Fruit fly (Drosophila melanogaster) whole organism, embryonic: ENCODE data around the gene CG12990.

ENCODE experiments used
- B-H2 ChIP-seq: fragments of 200-800 bp; sonication (Bioruptor generic); optimal IDR thresholded peaks from 2 replicates; lab custom pipeline; 2018; ENCODE audit warnings: missing biosample characterization, mild to moderate bottlenecking, missing genetic modification characterization
- CG10431 ChIP-seq: fragments of 200-800 bp; sonication (Bioruptor generic); optimal IDR thresholded peaks from 3 replicates; lab custom pipeline; 2018; ENCODE audit warnings: missing biosample characterization, mild to moderate bottlenecking, missing genetic modification characterization
- CG11085 ChIP-seq: fragments of 200-800 bp; sonication (Bioruptor generic); IDR thresholded peaks from 2 replicates; pipeline ENCODE4 v1.3.6; 2022; ENCODE audit warnings: missing biosample characterization, missing genetic modification characterization
- CG11504 ChIP-seq: fragments of 200-800 bp; sonication (Bioruptor generic); optimal IDR thresholded peaks from 3 replicates; lab custom pipeline; 2019; ENCODE audit warnings: missing biosample characterization, mild to moderate bottlenecking, missing genetic modification characterization, moderate library complexity
- CG12155 ChIP-seq: fragments of 200-800 bp; sonication (Bioruptor generic); optimal IDR thresholded peaks from 3 replicates; lab custom pipeline; 2016; ENCODE audit warnings: missing biosample characterization, missing genetic modification characterization
- CG13775 ChIP-seq: fragments of 200-800 bp; sonication (Bioruptor generic); optimal IDR thresholded peaks from 3 replicates; lab custom pipeline; 2017; ENCODE audit warnings: missing biosample characterization, mild to moderate bottlenecking, missing genetic modification characterization
- CG14014 ChIP-seq: fragments of 200-800 bp; sonication (Bioruptor generic); IDR thresholded peaks from 2 replicates; pipeline ENCODE4 v1.3.6; 2022; ENCODE audit warnings: missing biosample characterization, missing genetic modification characterization
- CG14050 ChIP-seq: fragments of 200-800 bp; sonication (Bioruptor generic); IDR thresholded peaks from 3 replicates; pipeline ENCODE4 v1.3.6; 2022; ENCODE audit warnings: missing biosample characterization, missing genetic modification characterization
- CG14441 ChIP-seq: fragments of 200-800 bp; sonication (Bioruptor generic); IDR thresholded peaks from 2 replicates; pipeline ENCODE4 v1.3.6; 2022; ENCODE audit warnings: missing biosample characterization, missing genetic modification characterization
- CG18619 ChIP-seq: fragments of 200-800 bp; sonication (Bioruptor generic); optimal IDR thresholded peaks from 3 replicates; lab custom pipeline; 2017; ENCODE audit warnings: missing biosample characterization, mild to moderate bottlenecking, missing genetic modification characterization
- CG2116 ChIP-seq: fragments of 200-800 bp; sonication (Bioruptor generic); optimal IDR thresholded peaks from 3 replicates; lab custom pipeline; 2018; ENCODE audit warnings: missing biosample characterization, mild to moderate bottlenecking, missing genetic modification characterization
- CG2678 ChIP-seq: fragments of 200-800 bp; sonication (Bioruptor generic); optimal IDR thresholded peaks from 3 replicates; lab custom pipeline; 2019; ENCODE audit warnings: missing biosample characterization, mild to moderate bottlenecking, missing genetic modification characterization, moderate library complexity
- CG2712 ChIP-seq: fragments of 200-800 bp; optimal IDR thresholded peaks from 3 replicates; lab custom pipeline; 2019; ENCODE audit warnings: missing biosample characterization, mild to moderate bottlenecking, missing genetic modification characterization, moderate library complexity
- CG2889 ChIP-seq: fragments of 200-800 bp; sonication (Bioruptor generic); IDR thresholded peaks from 3 replicates; pipeline ENCODE4 v1.3.6; 2022; ENCODE audit warnings: missing biosample characterization, missing genetic modification characterization
- CG3726 ChIP-seq: fragments of 200-800 bp; sonication (Bioruptor generic); IDR thresholded peaks from 3 replicates; pipeline ENCODE4, ENCODE4 v1.3.6; 2022; ENCODE audit warnings: missing biosample characterization, missing genetic modification characterization
- CG4617 ChIP-seq: fragments of 200-800 bp; sonication (Bioruptor generic); optimal IDR thresholded peaks from 3 replicates; lab custom pipeline; 2016; ENCODE audit warnings: missing biosample characterization, missing genetic modification characterization, borderline replicate concordance
- CG4707 ChIP-seq: fragments of 200-800 bp; sonication (Bioruptor generic); optimal IDR thresholded peaks from 2 replicates; lab custom pipeline; 2018; ENCODE audit warnings: missing biosample characterization, mild to moderate bottlenecking, missing genetic modification characterization, moderate library complexity
- CG5180 ChIP-seq: fragments of 200-800 bp; sonication (Bioruptor generic); optimal IDR thresholded peaks from 3 replicates; lab custom pipeline; 2017; ENCODE audit warnings: missing biosample characterization, missing genetic modification characterization, mild to moderate bottlenecking, moderate library complexity, missing genetic modification reagents
- CG5953 ChIP-seq: fragments of 200-800 bp; sonication (Bioruptor generic); IDR thresholded peaks from 2 replicates; pipeline ENCODE4 v1.3.6; 2022; ENCODE audit warnings: missing biosample characterization, missing genetic modification characterization
- CG6654 ChIP-seq: fragments of 200-800 bp; sonication (Bioruptor generic); optimal IDR thresholded peaks from 2 replicates; lab custom pipeline; 2017; ENCODE audit warnings: missing biosample characterization, mild to moderate bottlenecking, missing genetic modification characterization
- CG7556 ChIP-seq: fragments of 200-800 bp; sonication (Bioruptor generic); optimal IDR thresholded peaks from 2 replicates; lab custom pipeline; 2017; ENCODE audit warnings: missing biosample characterization, mild to moderate bottlenecking, missing genetic modification characterization
- CG8944 ChIP-seq: fragments of 200-800 bp; sonication (Bioruptor generic); optimal IDR thresholded peaks from 3 replicates; lab custom pipeline; 2016; ENCODE audit warnings: missing biosample characterization, missing genetic modification characterization
- CG9727 ChIP-seq: fragments of 200-800 bp; sonication (Bioruptor generic); optimal IDR thresholded peaks from 3 replicates; lab custom pipeline; 2017; ENCODE audit warnings: missing biosample characterization, mild to moderate bottlenecking, missing genetic modification characterization
- CG9932 ChIP-seq: fragments of 200-800 bp; sonication (Bioruptor generic); IDR thresholded peaks from 2 replicates; pipeline ENCODE4 v1.3.6; 2022; ENCODE audit warnings: missing biosample characterization, missing genetic modification characterization
- Chrac-16 ChIP-seq: fragments of 200-800 bp; sonication (Bioruptor generic); optimal IDR thresholded peaks from 3 replicates; lab custom pipeline; 2016; ENCODE audit warnings: missing biosample characterization, missing genetic modification characterization
- Deaf1 ChIP-seq: fragments of 200-800 bp; optimal IDR thresholded peaks from 3 replicates; lab custom pipeline; 2019; ENCODE audit warnings: missing biosample characterization, mild to moderate bottlenecking, missing genetic modification characterization, moderate library complexity
- Doc2 ChIP-seq: fragments of 200-800 bp; sonication (Bioruptor generic); IDR thresholded peaks from 2 replicates; pipeline ENCODE4 v1.3.6; 2022; ENCODE audit warnings: missing biosample characterization, missing genetic modification characterization
- Fer3 ChIP-seq: fragments of 200-800 bp; sonication (Bioruptor generic); optimal IDR thresholded peaks from 2 replicates; lab custom pipeline; 2018; ENCODE audit warnings: missing biosample characterization, mild to moderate bottlenecking, missing genetic modification characterization, moderate library complexity
- HHEX ChIP-seq: fragments of 200-800 bp; sonication (Bioruptor generic); optimal IDR thresholded peaks from 3 replicates; lab custom pipeline; 2017; ENCODE audit warnings: missing biosample characterization, mild to moderate bottlenecking, missing genetic modification characterization, missing genetic modification reagents
- HLH54F ChIP-seq: fragments of 200-800 bp; sonication (Bioruptor generic); optimal IDR thresholded peaks from 3 replicates; lab custom pipeline; 2016; ENCODE audit warnings: missing biosample characterization, missing genetic modification characterization
- Kr ChIP-seq: fragments of 200-800 bp; sonication (Bioruptor generic); optimal IDR thresholded peaks from 2 replicates; lab custom pipeline; 2017; ENCODE audit warnings: missing biosample characterization, mild to moderate bottlenecking, missing genetic modification characterization
- TFAM ChIP-seq: fragments of 200-800 bp; sonication (Bioruptor generic); optimal IDR thresholded peaks from 2 replicates; lab custom pipeline; 2017; ENCODE audit warnings: missing biosample characterization, missing genetic modification characterization, inconsistent platforms
- Trl ChIP-seq, 3 experiments: fragments of >200 bp in 2 of 3; fragments of 200-800 bp in 1 of 3; sonication (Bioruptor generic) in 1 of 3; optimal IDR thresholded peaks; 2 replicates in 1 of 3; 3 replicates in 2 of 3; lab custom pipeline; 2016 to 2017; ENCODE audit warnings: missing biosample characterization in 1 of 3, missing genetic modification characterization in 1 of 3
- bbx ChIP-seq: fragments of 200-800 bp; sonication (Bioruptor generic); IDR thresholded peaks from 2 replicates; pipeline ENCODE4 v1.3.6; 2022; ENCODE audit warnings: missing biosample characterization, missing genetic modification characterization; ENCODE audit not compliant: partially characterized antibody
- dan ChIP-seq: fragments of 200-800 bp; sonication (Bioruptor generic); IDR thresholded peaks from 2 replicates; pipeline ENCODE4 v1.3.6; 2022; ENCODE audit warnings: missing biosample characterization, missing genetic modification characterization
- dmrt11E ChIP-seq: fragments of 200-800 bp; sonication (Bioruptor generic); optimal IDR thresholded peaks from 3 replicates; lab custom pipeline; 2018; ENCODE audit warnings: missing biosample characterization, mild to moderate bottlenecking, missing genetic modification characterization, moderate library complexity
- dmrt99B ChIP-seq: fragments of 200-800 bp; sonication (Bioruptor generic); optimal IDR thresholded peaks from 2 replicates; lab custom pipeline; 2018; ENCODE audit warnings: missing biosample characterization, mild to moderate bottlenecking, missing genetic modification characterization, moderate library complexity
- en ChIP-seq: fragments of 200-800 bp; sonication (Bioruptor generic); optimal IDR thresholded peaks from 2 replicates; lab custom pipeline; 2016; ENCODE audit warnings: missing biosample characterization, missing genetic modification characterization
- gce ChIP-seq: fragments of 200-800 bp; sonication (Bioruptor generic); IDR thresholded peaks from 3 replicates; pipeline ENCODE4 v1.3.6; 2022; ENCODE audit warnings: missing biosample characterization, missing genetic modification characterization
- ham ChIP-seq: fragments of 200-800 bp; sonication (Bioruptor generic); IDR thresholded peaks from 2 replicates; pipeline ENCODE4 v1.3.6; 2022; ENCODE audit warnings: missing biosample characterization, missing genetic modification characterization
- her ChIP-seq: fragments of 200-800 bp; sonication (Bioruptor generic); optimal IDR thresholded peaks from 2 replicates; lab custom pipeline; 2016; ENCODE audit warnings: missing biosample characterization, missing genetic modification characterization
- ken ChIP-seq: fragments of 200-800 bp; sonication (Bioruptor generic); IDR thresholded peaks from 3 replicates; pipeline ENCODE4 v1.3.6; 2022; ENCODE audit warnings: missing biosample characterization, missing genetic modification characterization
- lbe ChIP-seq: fragments of 200-800 bp; sonication (Bioruptor generic); optimal IDR thresholded peaks from 2 replicates; lab custom pipeline; 2016; ENCODE audit warnings: missing biosample characterization, mild to moderate bottlenecking, missing genetic modification characterization
- row ChIP-seq: fragments of 200-800 bp; sonication (Bioruptor generic); IDR thresholded peaks from 3 replicates; pipeline ENCODE4 v1.3.6; 2022; ENCODE audit warnings: missing biosample characterization, missing genetic modification characterization
- sd ChIP-seq: fragments of 200-800 bp; sonication (Bioruptor generic); optimal IDR thresholded peaks from 3 replicates; lab custom pipeline; 2018; ENCODE audit warnings: missing biosample characterization, mild to moderate bottlenecking, missing genetic modification characterization, moderate library complexity
- sens ChIP-seq: fragments of 200-800 bp; sonication (Bioruptor generic); peaks from one replicate; lab custom pipeline; 2016; ENCODE audit warnings: missing biosample characterization, missing genetic modification characterization
- sim ChIP-seq: fragments of 200-800 bp; sonication (Bioruptor generic); IDR thresholded peaks from 2 replicates; pipeline ENCODE4 v1.3.6; 2022; ENCODE audit warnings: missing biosample characterization, missing genetic modification characterization
- slbo ChIP-seq: fragments of 200-800 bp; sonication (Bioruptor generic); IDR thresholded peaks from 2 replicates; pipeline ENCODE4 v1.3.6; 2022; ENCODE audit warnings: missing biosample characterization, missing genetic modification characterization
- stwl ChIP-seq: fragments of 200-800 bp; sonication (Bioruptor generic); optimal IDR thresholded peaks from 3 replicates; lab custom pipeline; 2018; ENCODE audit warnings: missing biosample characterization, mild to moderate bottlenecking, missing genetic modification characterization, moderate library complexity
- tgo ChIP-seq: fragments of 200-800 bp; sonication (Bioruptor generic); IDR thresholded peaks from 3 replicates; pipeline ENCODE4 v1.3.6; 2022; ENCODE audit warnings: missing biosample characterization, missing genetic modification characterization
- tll ChIP-seq, 2 experiments: fragments of 200-800 bp in 1 of 2; fragments of >200 bp in 1 of 2; sonication (Bioruptor generic) in 1 of 2; optimal IDR thresholded peaks; 2 replicates each; lab custom pipeline; 2017 to 2019; ENCODE audit warnings: missing biosample characterization in 2 of 2, missing genetic modification characterization in 2 of 2, mild to moderate bottlenecking in 1 of 2, moderate library complexity in 1 of 2
- zf30C ChIP-seq: fragments of 200-800 bp; sonication (Bioruptor generic); optimal IDR thresholded peaks from 3 replicates; lab custom pipeline; 2018; ENCODE audit warnings: missing biosample characterization, mild to moderate bottlenecking, missing genetic modification characterization

The CG12990 gene

dm6 chrX:17712466-17712865, 40.8 kb upstream of the CG12990 start (continued):
- TF ChIP-seq slbo (GFP tag; lab: Robert Waterston, UW) (0 out of 2 replicates have a peak, but pooled peaks have one; percentile 8), sim (no peak), CG6654 (GFP tag; lab: Kevin White, UChicago) (no peak), Deaf1 (tag; lab: Kevin White, UChicago) (no peak), CG7556 (peak; percentile 61), HLH54F (no peak), en (GFP tag; lab: Kevin White, UChicago) (no peak), CG4617 (no peak), CG2116 (GFP tag; lab: Kevin White, UChicago) (no peak), CG5180 (no peak), dmrt99B (tag; lab: Kevin White, UChicago) (peak; percentile 17), dmrt11E (tag; lab: Kevin White, UChicago) (peak; percentile 20), CG9727 (peak; percentile 60), dan (GFP tag; lab: Robert Waterston, UW) (no peak), CG18619 (no peak), Fer3 (tag; lab: Kevin White, UChicago) (no peak), Trl (optimal IDR thresholded peaks at IDR 0.05; lab: Kevin White, UChicago) (no peak), Trl (GFP tag; optimal IDR thresholded peaks at IDR 0.05; lab: Kevin White, UChicago) (no peak), tgo (GFP tag; lab: Robert Waterston, UW) (no peak), bbx (GFP tag; lab: Robert Waterston, UW) (no peak), ken (GFP tag; lab: Robert Waterston, UW) (no peak), CG2712 (tag; lab: Kevin White, UChicago) (peak; percentile 15), gce (no peak), CG2678 (tag; lab: Kevin White, UChicago) (peak; percentile 38), CG4707 (no peak), her (no peak)

DNA sequence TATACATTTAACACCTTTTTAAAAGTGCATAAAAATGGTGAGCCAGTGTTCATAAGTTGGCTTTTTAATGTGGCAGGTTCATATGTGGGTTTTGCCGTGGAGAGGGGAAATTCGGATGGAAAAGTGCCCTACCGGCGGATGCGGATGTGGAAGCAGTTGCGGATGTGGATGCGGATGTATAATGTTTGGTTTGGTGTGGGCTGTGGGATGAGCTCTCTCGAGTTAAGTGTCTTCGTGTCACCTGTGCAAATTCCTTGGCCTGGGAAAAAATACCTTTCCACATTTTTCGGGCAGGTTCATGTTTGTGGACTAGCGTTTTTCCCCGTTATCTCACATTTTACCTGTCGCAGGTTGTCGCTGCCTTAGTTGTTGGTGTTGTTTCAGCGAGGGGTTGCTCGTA, 40.2 kb upstream of the CG12990 start:
- no peak for TF ChIP-seq lbe (GFP tag; lab: Kevin White, UChicago)
- no peak for TF ChIP-seq CG10431 (GFP tag; lab: Kevin White, UChicago)
- TF ChIP-seq CG11504 (tag; lab: Kevin White, UChicago) = no peak
- peak; percentile 95 for TF ChIP-seq CG13775 (GFP tag; lab: Kevin White, UChicago)
- peak in 1 of 2 experiments; percentile 54 for TF ChIP-seq tll (GFP tag; optimal IDR thresholded peaks at IDR 0.05; lab: Kevin White, UChicago)
- TF ChIP-seq Chrac-16 = no peak
- TF ChIP-seq CG7556 = no peak
- TF ChIP-seq Doc2 (GFP tag; lab: Robert Waterston, UW) = no peak
- peak; percentile 36 for TF ChIP-seq sd (tag; lab: Kevin White, UChicago)
- no peak for TF ChIP-seq CG14441 (GFP tag; lab: Robert Waterston, UW)
- TF ChIP-seq CG6654 (GFP tag; lab: Kevin White, UChicago) = no peak
- no peak for TF ChIP-seq CG5953 (GFP tag; lab: Robert Waterston, UW)
- no peak for TF ChIP-seq zf30C (GFP tag; lab: Kevin White, UChicago)
- peak; percentile 21 for TF ChIP-seq sens (GFP tag; lab: Kevin White, UChicago)
- no peak for TF ChIP-seq B-H2 (GFP tag; lab: Kevin White, UChicago)
- no peak for TF ChIP-seq CG8944 (GFP tag; lab: Kevin White, UChicago)
- no peak for TF ChIP-seq CG14050
- no peak for TF ChIP-seq CG2889
- 0 out of 2 replicates have a peak, but pooled peaks have one; percentile 10 for TF ChIP-seq CG9932
- no peak for TF ChIP-seq stwl (tag; lab: Kevin White, UChicago)
- TF ChIP-seq CG14014 (GFP tag; lab: Robert Waterston, UW) = no peak
- TF ChIP-seq TFAM (GFP tag; lab: Kevin White, UChicago) = no peak
- TF ChIP-seq Kr (GFP tag; lab: Kevin White, UChicago) = no peak
- TF ChIP-seq CG12155 (GFP tag; lab: Kevin White, UChicago) = no peak
- TF ChIP-seq row (GFP tag; lab: Robert Waterston, UW) = no peak
- TF ChIP-seq CG11085 (GFP tag; lab: Robert Waterston, UW) = no peak
- TF ChIP-seq ham (GFP tag; lab: Robert Waterston, UW) = no peak
- no peak for TF ChIP-seq HHEX (GFP tag; lab: Kevin White, UChicago)
- no peak for TF ChIP-seq CG3726 (GFP tag; lab: Robert Waterston, UW)
